Fruit fly (Drosophila melanogaster): Measurements from ENCODE around the gene CG31200.

CG31200 gene

DNA sequence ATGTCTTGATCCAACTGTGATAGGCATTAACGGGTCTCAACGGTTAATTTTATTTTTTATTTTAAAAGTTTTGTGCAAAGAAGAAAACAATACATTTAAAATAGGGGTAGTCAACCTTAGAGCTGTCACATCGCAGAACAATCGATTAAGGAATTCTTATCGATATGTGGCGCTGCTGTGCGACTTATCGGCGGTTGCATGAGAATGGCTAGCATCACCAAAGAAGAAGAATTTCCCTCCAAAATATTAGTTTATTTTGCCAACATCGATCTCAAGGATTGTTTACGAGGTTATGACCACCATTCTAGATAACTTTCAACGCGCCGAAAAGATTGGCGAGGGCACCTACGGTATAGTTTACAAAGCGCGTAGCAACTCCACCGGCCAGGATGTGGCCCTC lies 9.7 kb downstream of the CG31200 start, which contains the start of gene Cdk2 (continued):
- peak; percentile 92 for TF ChIP-seq bbx (GFP tag; IDR thresholded peaks at IDR 0.05; ENCODE audit: partially characterized antibody)
- no peak for TF ChIP-seq CG10147 (GFP tag; optimal IDR thresholded peaks at IDR 0.05)
- no peak for TF ChIP-seq zfh1 (GFP tag; IDR thresholded peaks at IDR 0.05)
- TF ChIP-seq Fer2 (tag; optimal IDR thresholded peaks at IDR 0.05): no peak
- TF ChIP-seq CG18011 (GFP tag; optimal IDR thresholded peaks at IDR 0.05): no peak
- no peak for TF ChIP-seq Drgx (GFP tag; IDR thresholded peaks at IDR 0.05)
- TF ChIP-seq fd64A (GFP tag; optimal IDR thresholded peaks at IDR 0.05): no peak
- TF ChIP-seq CG8089 (GFP tag; optimal IDR thresholded peaks at IDR 0.05): no peak
- no peak for TF ChIP-seq onecut (GFP tag; IDR thresholded peaks at IDR 0.05)
- no peak for TF ChIP-seq CG16863 (GFP tag; optimal IDR thresholded peaks at IDR 0.05)
- TF ChIP-seq pita (GFP tag; optimal IDR thresholded peaks at IDR 0.05): no peak
- 0 out of 2 replicates have a peak, but pooled peaks have one; percentile 7 for TF ChIP-seq ttk (GFP tag; IDR thresholded peaks at IDR 0.05)
- no peak for TF ChIP-seq CG15601 (tag; optimal IDR thresholded peaks at IDR 0.05)
- TF ChIP-seq wor (GFP tag; IDR thresholded peaks at IDR 0.05): no peak
- no peak for TF ChIP-seq CG8281 (tag; optimal IDR thresholded peaks at IDR 0.05)
- peak; percentile 32 for TF ChIP-seq mam (GFP tag; optimal IDR thresholded peaks at IDR 0.05)
- TF ChIP-seq CG16779 (GFP tag; IDR thresholded peaks at IDR 0.05): no peak
- TF ChIP-seq Asciz (GFP tag; optimal IDR thresholded peaks at IDR 0.05): no peak
- no peak for TF ChIP-seq Ssrp (tag; optimal IDR thresholded peaks at IDR 0.05)
- peak; percentile 54 for TF ChIP-seq nmo (GFP tag; optimal IDR thresholded peaks at IDR 0.05)
- TF ChIP-seq tin (GFP tag; optimal IDR thresholded peaks at IDR 0.05): no peak
- no peak for TF ChIP-seq yki (optimal IDR thresholded peaks at IDR 0.05)
- TF ChIP-seq exex (tag; optimal IDR thresholded peaks at IDR 0.05): no peak
- TF ChIP-seq CG10366 (GFP tag; IDR thresholded peaks at IDR 0.05): no peak
- TF ChIP-seq vfl (GFP tag; optimal IDR thresholded peaks at IDR 0.05): no peak
- TF ChIP-seq Hey (tag; optimal IDR thresholded peaks at IDR 0.05): no peak
- no peak for TF ChIP-seq gsb (GFP tag; IDR thresholded peaks at IDR 0.05)
- no peak for TF ChIP-seq CG18262 (tag; optimal IDR thresholded peaks at IDR 0.05)
- no peak for TF ChIP-seq NFAT (GFP tag; IDR thresholded peaks at IDR 0.05)
- peak; percentile 14 for TF ChIP-seq CG17829 (tag; optimal IDR thresholded peaks at IDR 0.05)
- TF ChIP-seq CG6175 (GFP tag; IDR thresholded peaks at IDR 0.05): no peak
- TF ChIP-seq CG12071 (GFP tag; optimal IDR thresholded peaks at IDR 0.05): no peak
- no peak for TF ChIP-seq CG31388 (GFP tag; optimal IDR thresholded peaks at IDR 0.05)
- peak; percentile 67 for TF ChIP-seq bigmax (GFP tag; optimal IDR thresholded peaks at IDR 0.05)
- no peak for TF ChIP-seq TFAM (GFP tag; optimal IDR thresholded peaks at IDR 0.05)
- no peak for TF ChIP-seq CG2199 (GFP tag; IDR thresholded peaks at IDR 0.05)
- peak; percentile 44 for TF ChIP-seq Sin3A (optimal IDR thresholded peaks at IDR 0.05)
- TF ChIP-seq CG12659 (GFP tag; optimal IDR thresholded peaks at IDR 0.05): peak; percentile 38
- no peak for TF ChIP-seq CG30020 (tag; optimal IDR thresholded peaks at IDR 0.05)
- TF ChIP-seq B-H2 (GFP tag; optimal IDR thresholded peaks at IDR 0.05): no peak
- no peak for TF ChIP-seq Hr78 (GFP tag; optimal IDR thresholded peaks at IDR 0.05)
- TF ChIP-seq CG34422 (GFP tag; IDR thresholded peaks at IDR 0.05): peak; percentile 73; the same call in 1 of the 3 replicates
- TF ChIP-seq row (GFP tag; IDR thresholded peaks at IDR 0.05): peak; percentile 86
- TF ChIP-seq nau (GFP tag; optimal IDR thresholded peaks at IDR 0.05): no peak
- TF ChIP-seq Tbp (GFP tag; optimal IDR thresholded peaks at IDR 0.05): no peak
- peak in 1 of 2 experiments; percentile 22 for TF ChIP-seq Hr51 (GFP tag; optimal IDR thresholded peaks at IDR 0.05)
- TF ChIP-seq CG11398 (GFP tag; optimal IDR thresholded peaks at IDR 0.05): no peak
- no peak for TF ChIP-seq CG1832 (GFP tag; optimal IDR thresholded peaks at IDR 0.05)
- TF ChIP-seq CG7357 (GFP tag; IDR thresholded peaks at IDR 0.05): no peak
- peak; percentile 80 for TF ChIP-seq sens (GFP tag)
- TF ChIP-seq chif (GFP tag; optimal IDR thresholded peaks at IDR 0.05): no peak
- TF ChIP-seq CG34376 (GFP tag; optimal IDR thresholded peaks at IDR 0.05): no peak
- TF ChIP-seq CG43689 (GFP tag; IDR thresholded peaks at IDR 0.05): no peak
